Fruit fly (Drosophila melanogaster): Measurements from ENCODE around the gene Uba4.

The Uba4 gene

dm6 chr2L:8517256-8517694, at the start of gene Uba4, which contains the start of gene mRpL51:
Gene Uba4, plus strand, starts transcription at chr2L:8517411.
Gene mRpL51, minus strand, starts transcription at chr2L:8517380.
- TF ChIP-seq Eip78C (GFP tag) (peak; percentile 74), CG11762 (GFP tag; optimal IDR thresholded peaks at IDR 0.05; ENCODE audit: insufficient read depth) (peak; percentile 8), Ets96B (tag; optimal IDR thresholded peaks at IDR 0.05) (peak; percentile 19), CG9139 (GFP tag; optimal IDR thresholded peaks at IDR 0.05) (no peak), Gug (GFP tag; IDR thresholded peaks at IDR 0.05) (no peak), vri (GFP tag; optimal IDR thresholded peaks at IDR 0.05) (peak; percentile 84), lz (GFP tag; optimal IDR thresholded peaks at IDR 0.05) (peak; percentile 45), CG3032 (tag; optimal IDR thresholded peaks at IDR 0.05) (peak; percentile 25), CG10669 (GFP tag; optimal IDR thresholded peaks at IDR 0.05) (no peak), pdm3 (GFP tag; optimal IDR thresholded peaks at IDR 0.05) (no peak), eg (GFP tag; IDR thresholded peaks at IDR 0.05) (no peak), esn (GFP tag; optimal IDR thresholded peaks at IDR 0.05) (peak; percentile 69), cyc (GFP tag; optimal IDR thresholded peaks at IDR 0.05) (peak; percentile 19), Hr4 (GFP tag; optimal IDR thresholded peaks at IDR 0.05) (no peak), Blimp-1 (GFP tag; optimal IDR thresholded peaks at IDR 0.05) (no peak), fkh (GFP tag; optimal IDR thresholded peaks at IDR 0.05) (no peak), Eip75B (GFP tag; optimal IDR thresholded peaks at IDR 0.05) (no peak), Hr39 (GFP tag; optimal IDR thresholded peaks at IDR 0.05) (peak; percentile 42), CG34406 (GFP tag; optimal IDR thresholded peaks at IDR 0.05) (peak; percentile 39), topi (GFP tag; optimal IDR thresholded peaks at IDR 0.05) (peak; percentile 57), CG4318 (GFP tag; optimal IDR thresholded peaks at IDR 0.05) (no peak), Sox14 (GFP tag; optimal IDR thresholded peaks at IDR 0.05) (peak; percentile 54), achi (GFP tag; optimal IDR thresholded peaks at IDR 0.05) (peak; percentile 59), acj6 (GFP tag; optimal IDR thresholded peaks at IDR 0.05) (peak; percentile 53), CG6792 (GFP tag; optimal IDR thresholded peaks at IDR 0.05) (peak; percentile 46), CG31627 (GFP tag; optimal IDR thresholded peaks at IDR 0.05) (peak; percentile 55), CG15336 (GFP tag; IDR thresholded peaks at IDR 0.05) (no peak), CG3919 (GFP tag; optimal IDR thresholded peaks at IDR 0.05) (peak; percentile 61), Met (GFP tag; optimal IDR thresholded peaks at IDR 0.05) (no peak), OdsH (GFP tag; optimal IDR thresholded peaks at IDR 0.05) (peak; percentile 56), Eip93F (GFP tag; optimal IDR thresholded peaks at IDR 0.05) (no peak), CG10631 (GFP tag; optimal IDR thresholded peaks at IDR 0.05) (peak; percentile 41)

- peak; percentile 28 for TF ChIP-seq CG6792 (GFP tag; optimal IDR thresholded peaks at IDR 0.05)
- no peak for TF ChIP-seq dsx (GFP tag; optimal IDR thresholded peaks at IDR 0.05; ENCODE audit: poor library complexity, severe bottlenecking)
- TF ChIP-seq vri (GFP tag; optimal IDR thresholded peaks at IDR 0.05), result peak; percentile 14
- TF ChIP-seq topi (GFP tag; optimal IDR thresholded peaks at IDR 0.05), result peak; percentile 47
- peak; percentile 8 for TF ChIP-seq cyc (GFP tag; optimal IDR thresholded peaks at IDR 0.05)
- TF ChIP-seq fd59A (GFP tag; optimal IDR thresholded peaks at IDR 0.05), result no peak
- TF ChIP-seq Eip78C (GFP tag), result peak; percentile 79
- TF ChIP-seq CG10631 (GFP tag; optimal IDR thresholded peaks at IDR 0.05), result peak; percentile 21
- peak; percentile 20 for TF ChIP-seq pdm3 (GFP tag; optimal IDR thresholded peaks at IDR 0.05)
- peak; percentile 36 for TF ChIP-seq CG31627 (GFP tag; optimal IDR thresholded peaks at IDR 0.05)
- TF ChIP-seq lz (GFP tag; optimal IDR thresholded peaks at IDR 0.05), result peak; percentile 23
- peak; percentile 5 for TF ChIP-seq CG8632 (GFP tag; optimal IDR thresholded peaks at IDR 0.05)
- TF ChIP-seq Blimp-1 (GFP tag; optimal IDR thresholded peaks at IDR 0.05), result peak; percentile 1
- TF ChIP-seq Smox (GFP tag; optimal IDR thresholded peaks at IDR 0.05), result peak; percentile 29
- no peak for TF ChIP-seq Lpt (GFP tag; optimal IDR thresholded peaks at IDR 0.05)
- TF ChIP-seq Hr39 (GFP tag; optimal IDR thresholded peaks at IDR 0.05), result peak; percentile 44
- no peak for TF ChIP-seq Hr38 (GFP tag; optimal IDR thresholded peaks at IDR 0.05)
- TF ChIP-seq CG7368 (GFP tag; optimal IDR thresholded peaks at IDR 0.05), result no peak
- no peak for TF ChIP-seq net (GFP tag; optimal IDR thresholded peaks at IDR 0.05)
- TF ChIP-seq eg (GFP tag; IDR thresholded peaks at IDR 0.05), result no peak
- no peak for TF ChIP-seq salr (GFP tag; optimal IDR thresholded peaks at IDR 0.05)
- peak; percentile 21 for TF ChIP-seq CG3032 (tag; optimal IDR thresholded peaks at IDR 0.05)
- TF ChIP-seq achi (GFP tag; optimal IDR thresholded peaks at IDR 0.05), result peak; percentile 32
- peak; percentile 34 for TF ChIP-seq CG3919 (GFP tag; optimal IDR thresholded peaks at IDR 0.05)
- TF ChIP-seq Eip75B (GFP tag; optimal IDR thresholded peaks at IDR 0.05), result peak; percentile 24
- TF ChIP-seq CG11294 (GFP tag; IDR thresholded peaks at IDR 0.05), result no peak
- TF ChIP-seq CG34406 (GFP tag; optimal IDR thresholded peaks at IDR 0.05), result no peak
- peak; percentile 68 for TF ChIP-seq svp (GFP tag)
- TF ChIP-seq ss (GFP tag; optimal IDR thresholded peaks at IDR 0.05), result peak in 1 of 2 experiments; percentile 94
- peak; percentile 52 for TF ChIP-seq Sox102F (GFP tag; optimal IDR thresholded peaks at IDR 0.05)
- TF ChIP-seq CG4318 (GFP tag; optimal IDR thresholded peaks at IDR 0.05), result no peak
- peak; percentile 37 for TF ChIP-seq CG32006 (GFP tag; optimal IDR thresholded peaks at IDR 0.05)
- TF ChIP-seq Sox14 (GFP tag; optimal IDR thresholded peaks at IDR 0.05), result peak; percentile 7
- peak; percentile 41 for TF ChIP-seq esn (GFP tag; optimal IDR thresholded peaks at IDR 0.05)
Measured at dm6 chr2L:8468929-8469681, 48.1 kb upstream of the Uba4 start.
